Worm (Caenorhabditis elegans): ENCODE results near the gene Y116A8C.465.
A peak's percentile ranks its signal among the peaks of the same experiment; 100 is the strongest.

The Y116A8C.465 gene

DNA sequence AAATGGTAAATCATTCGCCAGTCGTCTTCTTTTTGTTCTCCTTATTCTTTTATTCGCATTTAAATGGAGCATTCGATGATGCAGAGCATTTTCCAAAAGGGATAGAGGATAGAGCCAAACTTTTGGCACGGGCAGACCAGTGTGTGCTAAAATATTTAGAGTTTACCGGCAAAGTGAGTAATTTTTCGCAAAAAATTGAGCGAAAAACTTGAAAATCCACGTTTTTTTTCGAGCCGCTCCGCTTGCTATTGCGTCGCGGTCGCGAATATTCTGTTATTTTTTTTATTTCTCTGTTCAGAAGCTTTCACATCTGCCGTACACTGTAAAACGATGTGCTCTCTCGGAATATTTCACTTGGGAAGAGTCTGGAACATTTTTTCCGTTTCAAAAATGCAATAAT lies 23.8 kb downstream of the Y116A8C.465 start, which contains the start of gene Y116A8C.43 (continued):
- TF ChIP-seq ztf-7 (tag; optimal IDR thresholded peaks at IDR 0.05), result no peak
- TF ChIP-seq spr-1 (tag; optimal IDR thresholded peaks at IDR 0.05), result no peak
- TF ChIP-seq F37D6.2 (tag; optimal IDR thresholded peaks at IDR 0.05), result no peak
- TF ChIP-seq nhr-48 (tag; optimal IDR thresholded peaks at IDR 0.05), result no peak
- no peak for TF ChIP-seq skn-1 (tag; optimal IDR thresholded peaks at IDR 0.05)

ce11 chrIV:17093701-17094100 lies 28.7 kb downstream of the Y116A8C.465 start, which contains the start of gene Y116A8C.29:
Y116A8C.29 (plus strand) TSS chrIV:17094028.
- no peak for TF ChIP-seq daf-12 (tag; optimal IDR thresholded peaks at IDR 0.05)
- no peak for TF ChIP-seq nhr-28 (tag; optimal IDR thresholded peaks at IDR 0.05)
- no peak for TF ChIP-seq hlh-11 (tag; optimal IDR thresholded peaks at IDR 0.05)
- no peak for TF ChIP-seq lim-7 (GFP tag; IDR thresholded peaks at IDR 0.05)
- no peak for TF ChIP-seq nhr-11 (tag; optimal IDR thresholded peaks at IDR 0.05)
- no peak for TF ChIP-seq spr-3 (GFP tag; optimal IDR thresholded peaks at IDR 0.05)
- TF ChIP-seq lin-1 (GFP tag; IDR thresholded peaks at IDR 0.05), result no peak
- TF ChIP-seq lin-15B (tag; optimal IDR thresholded peaks at IDR 0.05), result no peak
- peak; percentile 14 for TF ChIP-seq dve-1 (tag; optimal IDR thresholded peaks at IDR 0.05; ENCODE audit: insufficient read depth)
- TF ChIP-seq F37D6.2 (tag; optimal IDR thresholded peaks at IDR 0.05), result no peak
- no peak for TF ChIP-seq F49E8.2 (tag; optimal IDR thresholded peaks at IDR 0.05; ENCODE audit: borderline replicate concordance)
- no peak for TF ChIP-seq T26A8.4 (GFP tag; IDR thresholded peaks at IDR 0.05)
- no peak for TF ChIP-seq snpc-4 (tag; optimal IDR thresholded peaks at IDR 0.05)
- TF ChIP-seq hlh-30 (tag; optimal IDR thresholded peaks at IDR 0.05; ENCODE audit: insufficient read depth), result no peak
- no peak for TF ChIP-seq lin-29 (GFP tag; IDR thresholded peaks at IDR 0.05)
- TF ChIP-seq ceh-28 (tag; optimal IDR thresholded peaks at IDR 0.05), result no peak
- TF ChIP-seq pha-4 (GFP tag; IDR thresholded peaks at IDR 0.05), result no peak
- TF ChIP-seq pha-4 (tag; optimal IDR thresholded peaks at IDR 0.05), result peak; percentile 27
- no peak for TF ChIP-seq lir-3 (tag; optimal IDR thresholded peaks at IDR 0.05)
- TF ChIP-seq unc-62 (GFP tag; optimal IDR thresholded peaks at IDR 0.05 in 1 of 2), result peak in 1 of 2 experiments; percentile 25
- TF ChIP-seq unc-62 (tag; optimal IDR thresholded peaks at IDR 0.05), result no peak
- no peak for TF ChIP-seq cey-2 (tag; optimal IDR thresholded peaks at IDR 0.05; ENCODE audit: borderline replicate concordance, insufficient read depth)

- TF ChIP-seq aly-2 (tag; optimal IDR thresholded peaks at IDR 0.05) (no peak), ceh-62 (tag; optimal IDR thresholded peaks at IDR 0.05) (no peak), ama-1 (optimal IDR thresholded peaks at IDR 0.05) (peak; percentile 32)
Measured at ce11 chrIV:17096168-17096567, 31.1 kb downstream of the Y116A8C.465 start, which contains the start of gene Y116A8C.27. Y116A8C.27 (minus strand) TSS chrIV:17096268.

ce11 chrIV:17099113-17099512 lies 34.1 kb downstream of the Y116A8C.465 start:
- TF ChIP-seq ceh-82 (tag; optimal IDR thresholded peaks at IDR 0.05) (no peak), snpc-1.2 (GFP tag; IDR thresholded peaks at IDR 0.05) (0 out of 2 replicates have a peak, but pooled peaks have one; percentile 17), ZK337.2 (GFP tag; IDR thresholded peaks at IDR 0.05) (no peak), mdt-29 (GFP tag; IDR thresholded peaks at IDR 0.05) (no peak), pqm-1 (tag; optimal IDR thresholded peaks at IDR 0.05) (no peak), snpc-4 (tag; optimal IDR thresholded peaks at IDR 0.05) (no peak), hlh-30 (tag; optimal IDR thresholded peaks at IDR 0.05; ENCODE audit: insufficient read depth) (no peak), aha-1 (tag) (peak; percentile 48)

DNA sequence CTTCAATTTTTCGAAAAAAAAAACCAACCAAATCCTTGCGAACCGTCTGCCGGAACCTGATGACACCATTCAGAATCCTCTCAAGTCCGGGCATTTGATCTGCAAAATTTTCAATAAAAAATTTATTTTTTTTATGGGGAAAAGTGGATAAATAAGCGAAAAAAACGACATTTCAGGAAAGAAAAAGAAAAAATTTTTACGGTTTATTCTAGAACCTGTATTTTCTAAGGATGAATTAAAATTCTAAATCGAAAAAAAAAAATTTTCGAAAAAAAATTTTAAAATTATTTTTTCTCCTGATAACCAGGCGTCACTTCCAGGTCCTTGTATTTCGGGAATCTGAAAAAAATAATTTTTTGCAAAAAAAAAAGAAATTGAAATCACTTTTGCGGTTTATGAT lies 35.1 kb downstream of the Y116A8C.465 start, which contains the start of gene bca-2:
Gene bca-2, minus strand, starts transcription at position 101 of the 400 bp plus-strand sequence.
- TF ChIP-seq nhr-111 (GFP tag; optimal IDR thresholded peaks at IDR 0.05), result no peak
- TF ChIP-seq T26A8.4 (GFP tag; IDR thresholded peaks at IDR 0.05), result no peak
- no peak for TF ChIP-seq madf-9 (GFP tag; conservative IDR thresholded peaks at IDR 0.05)
- TF ChIP-seq duxl-1 (tag; optimal IDR thresholded peaks at IDR 0.05; ENCODE audit: poor library complexity), result no peak
- no peak for TF ChIP-seq lsy-2 (tag; optimal IDR thresholded peaks at IDR 0.05)
- TF ChIP-seq nhr-25 (tag; optimal IDR thresholded peaks at IDR 0.05; ENCODE audit: borderline replicate concordance, insufficient read depth), result no peak
- TF ChIP-seq Y105C5A.15 (GFP tag; IDR thresholded peaks at IDR 0.05), result no peak
- TF ChIP-seq lim-7 (GFP tag; IDR thresholded peaks at IDR 0.05), result no peak
- no peak for TF ChIP-seq hlh-30 (tag; optimal IDR thresholded peaks at IDR 0.05; ENCODE audit: insufficient read depth)
- TF ChIP-seq daf-19 (GFP tag; conservative IDR thresholded peaks at IDR 0.05), result no peak
- TF ChIP-seq lin-29 (GFP tag; IDR thresholded peaks at IDR 0.05), result no peak
